Fruit fly (Drosophila melanogaster): ENCODE data around the gene brk.

brk gene

DNA sequence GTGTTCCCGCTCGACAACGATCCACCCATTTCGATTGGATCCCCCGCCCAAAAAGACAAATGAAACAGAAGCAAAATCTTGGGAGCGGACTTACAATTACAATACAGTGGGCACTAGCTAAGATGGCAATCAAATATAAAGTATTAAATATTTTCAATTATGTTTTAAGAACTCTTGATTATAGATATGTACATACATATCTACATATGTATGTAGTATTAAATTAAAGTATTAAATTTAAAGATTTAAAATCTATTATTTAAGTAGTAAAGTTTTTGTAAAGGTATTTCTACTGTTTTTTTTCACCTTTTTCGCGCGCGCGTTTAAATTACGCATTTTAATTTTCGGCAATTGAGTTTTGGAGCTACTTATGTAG lies 27.1 kb downstream of the brk start (continued):
- TF ChIP-seq CG1024 (GFP tag; IDR thresholded peaks at IDR 0.05) (peak; percentile 57), CG18764 (GFP tag; optimal IDR thresholded peaks at IDR 0.05) (peak; percentile 51), CG12659 (GFP tag; optimal IDR thresholded peaks at IDR 0.05) (peak; percentile 72), lmd (GFP tag; IDR thresholded peaks at IDR 0.05) (peak; percentile 73), CG6175 (GFP tag; IDR thresholded peaks at IDR 0.05) (no peak), Hsf (GFP tag; optimal IDR thresholded peaks at IDR 0.05) (peak; percentile 2), CG9215 (GFP tag; IDR thresholded peaks at IDR 0.05) (peak; percentile 59), danr (GFP tag; IDR thresholded peaks at IDR 0.05) (peak; percentile 47; the same call in 1 of the 2 replicates), scrt (GFP tag; optimal IDR thresholded peaks at IDR 0.05) (peak; percentile 49), sim (GFP tag; IDR thresholded peaks at IDR 0.05) (peak; percentile 33; the same call in 1 of the 2 replicates), Ssrp (tag; optimal IDR thresholded peaks at IDR 0.05) (peak; percentile 77), CG18011 (GFP tag; optimal IDR thresholded peaks at IDR 0.05) (peak; percentile 18), en (GFP tag; optimal IDR thresholded peaks at IDR 0.05) (no peak), aop (GFP tag; IDR thresholded peaks at IDR 0.05) (no peak), CG13624 (GFP tag; optimal IDR thresholded peaks at IDR 0.05) (no peak), CG3407 (GFP tag; optimal IDR thresholded peaks at IDR 0.05) (peak; percentile 35), zen (tag; optimal IDR thresholded peaks at IDR 0.05) (peak; percentile 61), bsh (GFP tag; optimal IDR thresholded peaks at IDR 0.05) (peak; percentile 2 to 87), vvl (GFP tag; IDR thresholded peaks at IDR 0.05) (peak; percentile 79), BtbVII (GFP tag; optimal IDR thresholded peaks at IDR 0.05) (peak; percentile 74), CG17359 (tag; optimal IDR thresholded peaks at IDR 0.05) (peak; percentile 63), CG1647 (GFP tag; optimal IDR thresholded peaks at IDR 0.05) (no peak), Usf (GFP tag; optimal IDR thresholded peaks at IDR 0.05) (no peak), CG14014 (GFP tag; IDR thresholded peaks at IDR 0.05) (peak; percentile 68), Doc3 (GFP tag; IDR thresholded peaks at IDR 0.05; ENCODE audit: partially characterized antibody) (no peak), Hmx (GFP tag; optimal IDR thresholded peaks at IDR 0.05) (no peak), hbn (GFP tag; IDR thresholded peaks at IDR 0.05; ENCODE audit: partially characterized antibody) (no peak), NfI (GFP tag; optimal IDR thresholded peaks at IDR 0.05) (peak; percentile 64), Neu2 (GFP tag; optimal IDR thresholded peaks at IDR 0.05; ENCODE audit: borderline replicate concordance) (no peak), D19B (GFP tag; optimal IDR thresholded peaks at IDR 0.05) (peak; percentile 48), kah (GFP tag; optimal IDR thresholded peaks at IDR 0.05) (peak; percentile 19), Dll (GFP tag; IDR thresholded peaks at IDR 0.05; ENCODE audit: partially characterized antibody) (no peak), CG3163 (GFP tag; optimal IDR thresholded peaks at IDR 0.05) (no peak), CG18599 (GFP tag; optimal IDR thresholded peaks at IDR 0.05) (peak; percentile 81), fu2 (GFP tag; optimal IDR thresholded peaks at IDR 0.05) (no peak), CG10431 (GFP tag; optimal IDR thresholded peaks at IDR 0.05) (peak; percentile 60), pita (GFP tag; optimal IDR thresholded peaks at IDR 0.05) (no peak), CG2116 (GFP tag; optimal IDR thresholded peaks at IDR 0.05) (no peak), Abd-B (GFP tag; optimal IDR thresholded peaks at IDR 0.05) (peak; percentile 40), ash1 (GFP tag; optimal IDR thresholded peaks at IDR 0.05) (no peak), CG31365 (tag; optimal IDR thresholded peaks at IDR 0.05) (no peak), E2f1 (GFP tag; IDR thresholded peaks at IDR 0.05) (peak; percentile 77), bigmax (GFP tag; optimal IDR thresholded peaks at IDR 0.05) (no peak), CG33557 (GFP tag; optimal IDR thresholded peaks at IDR 0.05) (peak; percentile 77), CG9797 (GFP tag; optimal IDR thresholded peaks at IDR 0.05) (no peak), dmrt11E (tag; optimal IDR thresholded peaks at IDR 0.05) (peak; percentile 87), slp2 (GFP tag; optimal IDR thresholded peaks at IDR 0.05) (no peak), D (optimal IDR thresholded peaks at IDR 0.05) (no peak), D (GFP tag; optimal IDR thresholded peaks at IDR 0.05) (peak; percentile 74), B-H1 (GFP tag; IDR thresholded peaks at IDR 0.05) (peak; percentile 33; the same call in 2 of the 3 replicates), CG15011 (GFP tag; optimal IDR thresholded peaks at IDR 0.05) (peak; percentile 32)
